Worm (Caenorhabditis elegans) whole organism, L2 larva: ENCODE results near the gene anoh-2.

Experiments
- ama-1 ChIP-seq: fragments of 150-350 bp; optimal IDR thresholded peaks from 2 replicates; lab custom pipeline; 2018; ENCODE audit warnings: inconsistent platforms
- ceh-16 ChIP-seq: fragments of 150-350 bp; optimal IDR thresholded peaks from 2 replicates; lab custom pipeline; 2014; ENCODE audit warnings: missing biosample characterization, missing genetic modification characterization
- nhr-11 ChIP-seq: fragments of 150-350 bp; optimal IDR thresholded peaks from 2 replicates; lab custom pipeline; 2014; ENCODE audit warnings: missing biosample characterization, missing genetic modification characterization
- peb-1 ChIP-seq: fragments of 150-350 bp; optimal IDR thresholded peaks from 2 replicates; lab custom pipeline; 2014; ENCODE audit warnings: missing biosample characterization, missing genetic modification characterization
- unc-55 ChIP-seq: fragments of 150-350 bp; sonication (generic microtip); optimal IDR thresholded peaks from 3 replicates; lab custom pipeline; 2014; ENCODE audit warnings: missing biosample characterization, missing genetic modification reagents, missing genetic modification characterization
- unc-62 ChIP-seq: fragments of 150-350 bp; optimal IDR thresholded peaks from 2 replicates; lab custom pipeline; 2014; ENCODE audit warnings: missing biosample characterization, missing genetic modification reagents, missing genetic modification characterization
- zag-1 ChIP-seq: fragments of 150-350 bp; optimal IDR thresholded peaks from 2 replicates; lab custom pipeline; 2014; ENCODE audit warnings: missing biosample characterization, missing genetic modification characterization
- ztf-11 ChIP-seq: sonication (generic microtip); optimal IDR thresholded peaks from 2 replicates; lab custom pipeline; 2017; ENCODE audit warnings: missing biosample characterization, missing genetic modification characterization
- ztf-4 ChIP-seq: fragments of 150-350 bp; optimal IDR thresholded peaks from 2 replicates; lab custom pipeline; 2014; ENCODE audit warnings: missing biosample characterization, missing genetic modification characterization

DNA sequence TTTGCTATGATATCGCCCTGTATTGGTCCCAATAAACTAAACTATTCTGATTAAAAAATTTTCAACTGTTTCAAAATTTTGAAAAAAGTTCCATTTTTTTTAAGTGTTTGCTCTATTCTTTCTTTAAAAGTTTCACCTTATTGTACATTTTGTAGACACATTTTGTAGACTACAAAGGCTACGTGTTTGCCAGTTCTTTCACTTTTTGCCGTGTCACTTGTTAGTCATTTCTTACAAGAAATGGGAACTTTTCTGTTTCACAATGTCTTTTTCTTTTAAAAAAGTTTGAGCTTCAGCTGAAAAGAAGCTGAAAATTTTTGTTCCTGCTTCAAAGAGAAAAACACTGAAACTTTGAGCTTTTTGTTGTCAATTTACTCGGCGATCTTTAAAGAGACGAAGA lies 41.0 kb upstream of the anoh-2 start:
- TF ChIP-seq unc-62 (GFP tag; lab: Kevin White, UChicago) (no peak), ceh-16 (no peak), nhr-11 (tag; lab: Kevin White, UChicago) (no peak), ztf-4 (tag; lab: Kevin White, UChicago) (no peak), ama-1 (lab: Kevin White, UChicago) (no peak), ztf-11 (no peak), unc-55 (GFP tag; lab: Kevin White, UChicago) (peak; percentile 13), zag-1 (no peak), peb-1 (no peak)
